Worm (Caenorhabditis elegans): Measurements from ENCODE around the gene mrpl-42.

ce11 chrIV:9063518-9063917 is 30.7 kb downstream of the mrpl-42 start:
- no peak for TF ChIP-seq pha-4 (tag; optimal IDR thresholded peaks at IDR 0.05)
- no peak for TF ChIP-seq elt-3 (tag; optimal IDR thresholded peaks at IDR 0.05)
- TF ChIP-seq ces-1 (GFP tag; optimal IDR thresholded peaks at IDR 0.05) = no peak
- TF ChIP-seq elt-1 (tag; optimal IDR thresholded peaks at IDR 0.05; ENCODE audit: borderline replicate concordance, insufficient read depth) = no peak
- TF ChIP-seq nhr-237 (tag; optimal IDR thresholded peaks at IDR 0.05) = no peak
- TF ChIP-seq bed-3 (GFP tag; optimal IDR thresholded peaks at IDR 0.05) = no peak
- no peak for TF ChIP-seq sptf-1 (tag; optimal IDR thresholded peaks at IDR 0.05)
- no peak for TF ChIP-seq nhr-28 (tag; optimal IDR thresholded peaks at IDR 0.05)
- TF ChIP-seq unc-62 (GFP tag; optimal IDR thresholded peaks at IDR 0.05) = no peak

Data from whole organism, mixed stage, embryonic.